Fruit fly (Drosophila melanogaster) whole organism, embryonic: ENCODE results near the gene Jon99Ciii.

Experiments used
- Awh ChIP-seq: fragments of 200-800 bp; sonication (Bioruptor generic); IDR thresholded peaks from 2 replicates; pipeline ENCODE4, ENCODE4 v1.3.6; 2022; ENCODE audit warnings: missing biosample characterization, missing genetic modification characterization
- Blimp-1 ChIP-seq: fragments of 200-800 bp; sonication (Bioruptor generic); optimal IDR thresholded peaks from 3 replicates; lab custom pipeline; 2018; ENCODE audit warnings: missing biosample characterization, missing genetic modification characterization, mild to moderate bottlenecking, moderate library complexity, missing genetic modification reagents
- CG12104 ChIP-seq: fragments of 200-800 bp; sonication (Bioruptor generic); optimal IDR thresholded peaks from 3 replicates; lab custom pipeline; 2016; ENCODE audit warnings: missing biosample characterization, missing genetic modification characterization
- CG12391 ChIP-seq: fragments of 200-800 bp; sonication (Bioruptor generic); optimal IDR thresholded peaks from 3 replicates; lab custom pipeline; 2018; ENCODE audit warnings: missing biosample characterization, mild to moderate bottlenecking, missing genetic modification characterization, moderate library complexity
- CG17612 ChIP-seq: fragments of 200-800 bp; sonication (Bioruptor generic); IDR thresholded peaks from 2 replicates; pipeline ENCODE4 v1.3.6; 2022; ENCODE audit warnings: missing biosample characterization, missing genetic modification characterization
- CG30020 ChIP-seq: fragments of 200-800 bp; optimal IDR thresholded peaks from 2 replicates; lab custom pipeline; 2019; ENCODE audit warnings: missing biosample characterization, mild to moderate bottlenecking, missing genetic modification characterization, moderate library complexity
- CG32532 ChIP-seq: fragments of 200-800 bp; sonication (Bioruptor generic); IDR thresholded peaks from 2 replicates; pipeline ENCODE4 v1.3.6; 2022; ENCODE audit warnings: missing biosample characterization, missing genetic modification characterization
- CG32772 ChIP-seq: fragments of 200-800 bp; sonication (Bioruptor generic); IDR thresholded peaks from 2 replicates; pipeline ENCODE4 v1.3.6; 2022; ENCODE audit warnings: missing biosample characterization, missing genetic modification characterization
- CG4820 ChIP-seq: fragments of 200-800 bp; sonication (Bioruptor generic); optimal IDR thresholded peaks from 3 replicates; lab custom pipeline; 2016; ENCODE audit warnings: missing biosample characterization, missing genetic modification characterization
- CG6689 ChIP-seq: fragments of 200-800 bp; sonication (Bioruptor generic); IDR thresholded peaks from 2 replicates; pipeline ENCODE4 v1.3.6; 2022; ENCODE audit warnings: missing biosample characterization, missing genetic modification characterization
- CG8290 ChIP-seq, 3 experiments: fragments of 200-800 bp; sonication (Bioruptor generic); optimal IDR thresholded peaks; 2 replicates each; lab custom pipeline; 2016 to 2019; ENCODE audit warnings: missing biosample characterization in 3 of 3, missing genetic modification characterization in 3 of 3, mild to moderate bottlenecking in 2 of 3, moderate library complexity in 1 of 3
- CG9817 ChIP-seq: fragments of 200-800 bp; sonication (Bioruptor generic); optimal IDR thresholded peaks from 2 replicates; lab custom pipeline; 2018; ENCODE audit warnings: missing biosample characterization, mild to moderate bottlenecking, missing genetic modification characterization, moderate library complexity
- CG9876 ChIP-seq: fragments of 200-800 bp; sonication (Bioruptor generic); optimal IDR thresholded peaks from 2 replicates; lab custom pipeline; 2016; ENCODE audit warnings: missing biosample characterization, missing genetic modification characterization
- CrebB ChIP-seq: fragments of 200-800 bp; sonication (Bioruptor generic); optimal IDR thresholded peaks from 3 replicates; lab custom pipeline; 2018; ENCODE audit warnings: missing biosample characterization, mild to moderate bottlenecking, missing genetic modification characterization
- Ets65A ChIP-seq: fragments of 200-800 bp; sonication (Bioruptor generic); peaks from one replicate; lab custom pipeline; 2016; ENCODE audit warnings: missing biosample characterization, missing genetic modification characterization
- Hmr ChIP-seq: fragments of 200-800 bp; sonication (Bioruptor generic); optimal IDR thresholded peaks from 3 replicates; lab custom pipeline; 2017; ENCODE audit warnings: mild to moderate bottlenecking, missing biosample characterization, missing genetic modification reagents, missing genetic modification characterization
- Kr ChIP-seq: fragments of 200-800 bp; sonication (Bioruptor generic); optimal IDR thresholded peaks from 2 replicates; lab custom pipeline; 2017; ENCODE audit warnings: missing biosample characterization, mild to moderate bottlenecking, missing genetic modification characterization
- Rfx ChIP-seq: fragments of 200-800 bp; sonication (Bioruptor generic); IDR thresholded peaks from 2 replicates; pipeline ENCODE4 v1.3.6; 2022; ENCODE audit warnings: missing biosample characterization, missing genetic modification characterization
- Scr ChIP-seq: fragments of 200-800 bp; sonication (Bioruptor generic); IDR thresholded peaks from 2 replicates; pipeline ENCODE4 v1.3.6; 2022; ENCODE audit warnings: missing biosample characterization, missing genetic modification characterization; ENCODE audit not compliant: partially characterized antibody
- abd-A ChIP-seq: fragments of 200-800 bp; sonication (Bioruptor generic); optimal IDR thresholded peaks from 3 replicates; lab custom pipeline; 2019; ENCODE audit warnings: missing biosample characterization, mild to moderate bottlenecking, missing genetic modification characterization, moderate library complexity
- ara ChIP-seq: fragments of 200-800 bp; sonication (Bioruptor generic); IDR thresholded peaks from 2 replicates; pipeline ENCODE4 v1.3.6; 2022; ENCODE audit warnings: missing biosample characterization, missing genetic modification characterization
- ase ChIP-seq: fragments of 200-800 bp; sonication (Bioruptor generic); IDR thresholded peaks from 3 replicates; pipeline ENCODE4 v1.3.6; 2022; ENCODE audit warnings: missing biosample characterization, missing genetic modification characterization
- az2 ChIP-seq: fragments of 200-800 bp; sonication (Bioruptor generic); optimal IDR thresholded peaks from 3 replicates; lab custom pipeline; 2016; ENCODE audit warnings: missing biosample characterization, missing genetic modification characterization
- ci ChIP-seq: fragments of 200-800 bp; sonication (Bioruptor generic); IDR thresholded peaks from 3 replicates; pipeline ENCODE4 v1.3.6; 2022; ENCODE audit warnings: missing biosample characterization, missing genetic modification characterization
- crc ChIP-seq: fragments of 200-800 bp; sonication (Bioruptor generic); optimal IDR thresholded peaks from 2 replicates; lab custom pipeline; 2016; ENCODE audit warnings: missing biosample characterization, missing genetic modification characterization
- da ChIP-seq: fragments of 200-800 bp; sonication (Bioruptor generic); optimal IDR thresholded peaks from 2 replicates; lab custom pipeline; 2016; ENCODE audit warnings: missing biosample characterization, missing genetic modification characterization
- danr ChIP-seq: fragments of 200-800 bp; sonication (Bioruptor generic); IDR thresholded peaks from 2 replicates; pipeline ENCODE4 v1.3.6; 2022; ENCODE audit warnings: missing biosample characterization, missing genetic modification characterization
- gsb ChIP-seq: fragments of 200-800 bp; sonication (Bioruptor generic); IDR thresholded peaks from 2 replicates; pipeline ENCODE4 v1.3.6; 2022; ENCODE audit warnings: missing biosample characterization, missing genetic modification characterization
- hkb ChIP-seq, 2 experiments: fragments of 200-800 bp in 1 of 2; fragments of >200 bp in 1 of 2; sonication (Bioruptor generic) in 1 of 2; IDR thresholded peaks in 1 of 2; optimal IDR thresholded peaks in 1 of 2; 2 replicates each; pipeline versions ENCODE4 v1.3.6 to Lab custom; 2017 to 2022; ENCODE audit warnings: missing biosample characterization in 1 of 2, missing genetic modification characterization in 1 of 2
- jigr1 ChIP-seq: fragments of 200-800 bp; sonication (Bioruptor generic); IDR thresholded peaks from 3 replicates; pipeline ENCODE4 v1.3.6; 2022; ENCODE audit warnings: missing biosample characterization, missing genetic modification characterization
- oc ChIP-seq: fragments of 200-800 bp; sonication (Bioruptor generic); optimal IDR thresholded peaks from 2 replicates; lab custom pipeline; 2018; ENCODE audit warnings: missing biosample characterization, mild to moderate bottlenecking, missing genetic modification characterization, moderate library complexity
- org-1 ChIP-seq: fragments of 200-800 bp; sonication (Bioruptor generic); optimal IDR thresholded peaks from 2 replicates; lab custom pipeline; 2017; ENCODE audit warnings: missing biosample characterization, missing genetic modification characterization
- pros ChIP-seq: fragments of 200-800 bp; sonication (Bioruptor generic); optimal IDR thresholded peaks from 3 replicates; lab custom pipeline; 2019; ENCODE audit warnings: missing biosample characterization, mild to moderate bottlenecking, missing genetic modification characterization, moderate library complexity
- ranshi ChIP-seq: fragments of 200-800 bp; sonication (Bioruptor generic); IDR thresholded peaks from 2 replicates; pipeline ENCODE4 v1.3.6; 2022; ENCODE audit warnings: missing biosample characterization, missing genetic modification characterization
- scrt ChIP-seq: fragments of 200-800 bp; sonication (Bioruptor generic); optimal IDR thresholded peaks from 2 replicates; lab custom pipeline; 2018; ENCODE audit warnings: missing biosample characterization, mild to moderate bottlenecking, missing genetic modification characterization, moderate library complexity
- seq ChIP-seq: fragments of 200-800 bp; sonication (Bioruptor generic); IDR thresholded peaks from 2 replicates; pipeline ENCODE4 v1.3.6; 2022; ENCODE audit warnings: missing biosample characterization, missing genetic modification characterization
- shn ChIP-seq: fragments of 200-800 bp; sonication (Bioruptor generic); optimal IDR thresholded peaks from 3 replicates; lab custom pipeline; 2016; ENCODE audit warnings: missing biosample characterization, missing genetic modification characterization
- ssp ChIP-seq: fragments of 200-800 bp; sonication (Bioruptor generic); IDR thresholded peaks from 2 replicates; pipeline ENCODE4 v1.3.6; 2022; ENCODE audit warnings: missing biosample characterization, missing genetic modification characterization

Gene Jon99Ciii

DNA sequence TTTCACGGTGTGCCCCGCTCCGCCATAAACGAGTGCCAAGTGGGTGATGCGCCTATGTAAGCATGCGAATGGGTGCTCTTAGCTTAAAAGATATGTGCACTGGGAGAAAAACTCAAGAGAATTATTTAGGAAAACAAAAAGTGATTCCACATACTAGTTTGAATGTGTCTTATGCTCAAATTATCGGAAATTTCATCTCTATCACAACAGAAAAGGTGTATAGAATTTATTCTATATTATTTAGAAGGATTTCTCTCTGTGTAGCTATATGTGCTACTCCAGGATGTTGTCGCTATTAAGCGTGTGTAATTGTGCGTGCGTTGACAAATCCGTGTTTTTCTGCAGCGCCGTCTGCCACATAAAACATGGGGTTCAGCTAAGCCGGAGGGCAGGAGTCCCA is 37.3 kb downstream of the Jon99Ciii start (continued):
- no peak for TF ChIP-seq hkb (optimal IDR thresholded peaks at IDR 0.05; lab: Kevin White, UChicago)
- peak; percentile 55 for TF ChIP-seq hkb (GFP tag; IDR thresholded peaks at IDR 0.05; lab: Robert Waterston, UW)
- peak; percentile 44; the same call in 1 of the 2 replicates for TF ChIP-seq Rfx
- TF ChIP-seq ssp, result no peak
- 0 out of 2 replicates have a peak, but pooled peaks have one; percentile 16 for TF ChIP-seq CG32532 (GFP tag; lab: Robert Waterston, UW)

DNA sequence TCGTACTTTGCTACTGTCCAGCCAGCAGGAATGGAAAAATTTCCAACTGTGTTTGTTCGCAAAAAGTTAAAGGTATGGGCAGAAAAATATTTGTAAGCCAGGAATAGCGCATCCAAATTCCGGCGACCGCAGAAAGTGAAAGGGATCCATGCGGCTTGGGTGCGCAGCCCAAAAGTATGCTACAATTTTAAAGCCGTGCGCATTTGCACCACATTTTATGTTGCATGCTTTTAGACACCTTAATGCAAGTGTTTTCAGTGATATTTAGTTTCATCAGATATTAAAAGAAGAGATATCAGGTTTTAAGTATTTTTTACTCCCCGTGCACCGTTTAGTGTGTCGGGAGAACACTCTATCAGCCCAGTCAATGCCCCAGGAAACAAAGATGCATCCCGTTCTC is 41.1 kb downstream of the Jon99Ciii start:
- TF ChIP-seq CG12104 (no peak), Kr (GFP tag; lab: Kevin White, UChicago) (no peak), ara (GFP tag; lab: Robert Waterston, UW) (no peak), CG17612 (peak; percentile 93), ase (no peak), CrebB (tag; lab: Kevin White, UChicago) (no peak), Blimp-1 (GFP tag; lab: Kevin White, UChicago) (peak; percentile 73), oc (no peak), CG6689 (GFP tag; lab: Robert Waterston, UW) (no peak), crc (no peak), az2 (GFP tag; lab: Kevin White, UChicago) (no peak), gsb (GFP tag; lab: Robert Waterston, UW) (no peak), abd-A (tag; lab: Kevin White, UChicago) (no peak), Hmr (GFP tag; lab: Kevin White, UChicago) (no peak), shn (GFP tag; lab: Kevin White, UChicago) (no peak), Scr (GFP tag; lab: Robert Waterston, UW) (no peak), CG8290 (GFP tag; optimal IDR thresholded peaks at IDR 0.05; lab: Kevin White, UChicago) (peak; percentile 94), CG8290 (tag; optimal IDR thresholded peaks at IDR 0.05; lab: Kevin White, UChicago) (peak; percentile 2 to 74), CG30020 (tag; lab: Kevin White, UChicago) (no peak), org-1 (GFP tag; lab: Kevin White, UChicago) (no peak), pros (GFP tag; lab: Kevin White, UChicago) (no peak)
- TF ChIP-seq, all 482 proteins: peak for 3

DNA sequence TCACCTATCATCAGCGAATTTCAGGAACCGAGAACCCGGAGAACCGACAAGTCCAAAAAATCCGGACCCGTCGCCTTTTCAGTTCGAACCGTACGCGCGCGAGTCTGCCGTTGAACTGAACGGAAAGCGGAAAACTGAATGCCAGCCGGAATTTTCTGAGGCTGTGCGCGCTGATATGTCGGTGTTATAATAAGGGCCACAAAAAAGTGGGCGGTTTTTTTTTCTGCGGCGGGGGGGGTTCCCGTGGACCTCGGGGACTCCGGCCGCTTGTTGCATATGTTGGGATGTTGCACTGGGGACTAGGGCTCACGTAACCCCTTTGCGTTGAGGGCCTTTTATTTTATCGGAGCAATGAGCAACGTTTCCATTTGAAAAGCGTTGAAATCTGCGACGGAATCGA is 47.3 kb downstream of the Jon99Ciii start, which contains the start of gene TkR99D:
TkR99D (minus strand) TSS at position 101 of the 400 bp plus-strand sequence.
- TF ChIP-seq CG4820 (GFP tag; lab: Kevin White, UChicago) (no peak), ci (GFP tag; lab: Robert Waterston, UW) (0 out of 3 replicates have a peak, but pooled peaks have one; percentile 14), da (GFP tag; lab: Kevin White, UChicago) (no peak), danr (no peak), CG12391 (tag; lab: Kevin White, UChicago) (no peak), CG9876 (GFP tag; lab: Kevin White, UChicago) (no peak), ranshi (GFP tag; lab: Robert Waterston, UW) (0 out of 2 replicates have a peak, but pooled peaks have one; percentile 4), CG9817 (tag; lab: Kevin White, UChicago) (no peak), CG32772 (GFP tag; lab: Robert Waterston, UW) (no peak), Awh (GFP tag; lab: Robert Waterston, UW) (no peak), seq (GFP tag; lab: Robert Waterston, UW) (0 out of 2 replicates have a peak, but pooled peaks have one; percentile 8), jigr1 (GFP tag; lab: Robert Waterston, UW) (no peak), scrt (GFP tag; lab: Kevin White, UChicago) (peak; percentile 50), Ets65A (peak; percentile 47)
